Worm (Caenorhabditis elegans) whole organism, L4/young adult: Measurements from ENCODE around the gene B0302.5.

Experiments
- W03F9.2 ChIP-seq: fragments of 150-350 bp; optimal IDR thresholded peaks from 2 replicates; lab custom pipeline; 2014; ENCODE audit warnings: missing biosample characterization, missing genetic modification characterization
- dao-5 ChIP-seq: sonication (generic microtip); optimal IDR thresholded peaks from 2 replicates; lab custom pipeline; 2016; ENCODE audit warnings: missing genotype, missing genetic modification characterization, moderate library complexity, missing compliant biosample characterization
- him-1 ChIP-seq: sonication (generic microtip); optimal IDR thresholded peaks from 2 replicates; lab custom pipeline; 2016; ENCODE audit warnings: missing genotype, missing genetic modification reagents, missing genetic modification characterization, missing compliant biosample characterization

Gene B0302.5

ce11 chrX:17214803-17215202, 19.9 kb upstream of the B0302.5 start, which contains the start of gene acdh-10:
Gene acdh-10 (minus strand): TSS chrX:17214903.
- TF ChIP-seq dao-5 = no peak
- no peak for TF ChIP-seq W03F9.2 (tag; lab: Kevin White, UChicago)
- no peak for TF ChIP-seq him-1

ce11 chrX:17211513-17211912, 16.6 kb upstream of the B0302.5 start:
- TF ChIP-seq dao-5 (no peak), him-1 (no peak), W03F9.2 (tag; lab: Kevin White, UChicago) (no peak)

ce11 chrX:17209265-17209664, 14.3 kb upstream of the B0302.5 start, which contains the start of gene T08G2.2:
Gene T08G2.2 (minus strand): TSS chrX:17209365.
- TF ChIP-seq W03F9.2 (tag; lab: Kevin White, UChicago) = no peak

- TF ChIP-seq W03F9.2 (tag; lab: Kevin White, UChicago) = no peak
- no peak for TF ChIP-seq dao-5
- TF ChIP-seq him-1 = no peak
These were observed 10.9 kb upstream of the B0302.5 start for ce11 chrX:17205853-17206252.

ce11 chrX:17203399-17203798, 8.5 kb upstream of the B0302.5 start:
- no peak for TF ChIP-seq dao-5
- no peak for TF ChIP-seq W03F9.2 (tag; lab: Kevin White, UChicago)

- TF ChIP-seq him-1 = no peak
- no peak for TF ChIP-seq W03F9.2 (tag; lab: Kevin White, UChicago)
- no peak for TF ChIP-seq dao-5
These were observed 2.9 kb upstream of the B0302.5 start for ce11 chrX:17197824-17198223.

- TF ChIP-seq W03F9.2 (tag; lab: Kevin White, UChicago) (no peak), dao-5 (no peak), him-1 (no peak)
These were observed 9.1 kb downstream of the B0302.5 start, which contains the start of gene sid-3 for ce11 chrX:17185696-17186430. Gene sid-3 (plus strand): TSS chrX:17186380.

- no peak for TF ChIP-seq dao-5
- TF ChIP-seq W03F9.2 (tag; lab: Kevin White, UChicago) = peak; percentile 58
- no peak for TF ChIP-seq him-1
These were observed 10.6 kb downstream of the B0302.5 start for ce11 chrX:17184363-17184762.

ce11 chrX:17181220-17181619, 13.7 kb downstream of the B0302.5 start:
- TF ChIP-seq W03F9.2 (tag; lab: Kevin White, UChicago) (peak; percentile 62), him-1 (no peak), dao-5 (no peak)

- no peak for TF ChIP-seq W03F9.2 (tag; lab: Kevin White, UChicago)
- no peak for TF ChIP-seq dao-5
- no peak for TF ChIP-seq him-1
These were observed 14.8 kb downstream of the B0302.5 start for ce11 chrX:17180135-17180534.

ce11 chrX:17178239-17178638, 16.7 kb downstream of the B0302.5 start, which contains the start of gene B0302.2:
Gene B0302.2 (plus strand): TSS chrX:17178539.
- no peak for TF ChIP-seq dao-5
- TF ChIP-seq W03F9.2 (tag; lab: Kevin White, UChicago) = no peak
- TF ChIP-seq him-1 = no peak

ce11 chrX:17176677-17177076, 18.3 kb downstream of the B0302.5 start, which contains the start of gene B0302.4:
Gene B0302.4 (minus strand): TSS chrX:17176777.
- TF ChIP-seq dao-5 (no peak), W03F9.2 (tag; lab: Kevin White, UChicago) (no peak), him-1 (no peak)

- TF ChIP-seq W03F9.2 (tag; lab: Kevin White, UChicago) = no peak
- TF ChIP-seq him-1 = no peak
- no peak for TF ChIP-seq dao-5
These were observed 24.5 kb downstream of the B0302.5 start for ce11 chrX:17170401-17170800.

ce11 chrX:17168086-17168485, 26.9 kb downstream of the B0302.5 start:
- no peak for TF ChIP-seq dao-5
- TF ChIP-seq him-1 = no peak
- no peak for TF ChIP-seq W03F9.2 (tag; lab: Kevin White, UChicago)

- TF ChIP-seq W03F9.2 (tag; lab: Kevin White, UChicago) (no peak), him-1 (no peak), dao-5 (no peak)
These were observed 37.1 kb downstream of the B0302.5 start, which contains the start of gene npr-21 for ce11 chrX:17157868-17158267. Gene npr-21 (minus strand): TSS chrX:17157968.

- no peak for TF ChIP-seq him-1
- TF ChIP-seq W03F9.2 (tag; lab: Kevin White, UChicago) = no peak
- no peak for TF ChIP-seq dao-5
These were observed 37.8 kb downstream of the B0302.5 start for ce11 chrX:17157089-17157488.
